Fruit fly (Drosophila melanogaster) whole organism, embryonic: ENCODE data around the gene Ilp7.

Source experiments
- Adf1 ChIP-seq: fragments of 200-800 bp; sonication (Bioruptor generic); IDR thresholded peaks from 2 replicates; pipeline ENCODE4 v1.3.6; 2022; ENCODE audit warnings: missing biosample characterization, missing genetic modification characterization
- CG10462 ChIP-seq: fragments of 200-800 bp; sonication (Bioruptor generic); optimal IDR thresholded peaks from 2 replicates; lab custom pipeline; 2016; ENCODE audit warnings: missing biosample characterization, missing genetic modification characterization
- CG12071 ChIP-seq: fragments of 200-800 bp; sonication (Bioruptor generic); optimal IDR thresholded peaks from 3 replicates; lab custom pipeline; 2018; ENCODE audit warnings: missing biosample characterization, mild to moderate bottlenecking, missing genetic modification characterization
- CG12236 ChIP-seq: fragments of 200-800 bp; sonication (Bioruptor generic); optimal IDR thresholded peaks from 2 replicates; lab custom pipeline; 2016; ENCODE audit warnings: missing biosample characterization, missing genetic modification characterization
- CG2116 ChIP-seq: fragments of 200-800 bp; sonication (Bioruptor generic); optimal IDR thresholded peaks from 3 replicates; lab custom pipeline; 2018; ENCODE audit warnings: missing biosample characterization, mild to moderate bottlenecking, missing genetic modification characterization
- CG2875 ChIP-seq: fragments of 200-800 bp; sonication (Bioruptor generic); optimal IDR thresholded peaks from 2 replicates; lab custom pipeline; 2017; ENCODE audit warnings: missing biosample characterization, mild to moderate bottlenecking, missing genetic modification characterization, missing genetic modification reagents
- CG4360 ChIP-seq: fragments of 200-800 bp; sonication (Bioruptor generic); IDR thresholded peaks from 2 replicates; pipeline ENCODE4 v1.3.6; 2022; ENCODE audit warnings: missing biosample characterization, missing genetic modification characterization
- CG43689 ChIP-seq: fragments of 200-800 bp; sonication (Bioruptor generic); IDR thresholded peaks from 2 replicates; pipeline ENCODE4 v1.3.6; 2022; ENCODE audit warnings: missing biosample characterization, missing genetic modification characterization
- CG6272 ChIP-seq: fragments of 200-800 bp; sonication (Bioruptor generic); IDR thresholded peaks from 2 replicates; pipeline ENCODE4 v1.3.6; 2022; ENCODE audit warnings: missing biosample characterization, missing genetic modification characterization
- CG6791 ChIP-seq: fragments of 200-800 bp; sonication (Bioruptor generic); IDR thresholded peaks from 3 replicates; pipeline ENCODE4 v1.3.6; 2022; ENCODE audit warnings: missing biosample characterization, missing genetic modification characterization; ENCODE audit not compliant: partially characterized antibody
- CG7271 ChIP-seq: fragments of 200-800 bp; sonication (Bioruptor generic); optimal IDR thresholded peaks from 2 replicates; lab custom pipeline; 2018; ENCODE audit warnings: missing biosample characterization, mild to moderate bottlenecking, missing genetic modification characterization, moderate library complexity
- CG7963 ChIP-seq: fragments of 200-800 bp; sonication (Bioruptor generic); IDR thresholded peaks from 3 replicates; pipeline ENCODE4 v1.3.6; 2022; ENCODE audit warnings: missing biosample characterization, missing genetic modification characterization; ENCODE audit not compliant: partially characterized antibody
- CG8478 ChIP-seq: fragments of >200 bp; optimal IDR thresholded peaks from 2 replicates; lab custom pipeline; 2018
- CG8924 ChIP-seq: fragments of 200-800 bp; optimal IDR thresholded peaks from 3 replicates; lab custom pipeline; 2019; ENCODE audit warnings: missing biosample characterization, mild to moderate bottlenecking, missing genetic modification characterization, moderate library complexity
- CrebB ChIP-seq: fragments of 200-800 bp; sonication (Bioruptor generic); optimal IDR thresholded peaks from 3 replicates; lab custom pipeline; 2018; ENCODE audit warnings: missing biosample characterization, mild to moderate bottlenecking, missing genetic modification characterization
- D19B ChIP-seq: fragments of 200-800 bp; sonication (Bioruptor generic); optimal IDR thresholded peaks from 2 replicates; lab custom pipeline; 2017; ENCODE audit warnings: missing biosample characterization, mild to moderate bottlenecking, missing genetic modification characterization
- Dip2 ChIP-seq: fragments of 200-800 bp; sonication (Bioruptor generic); IDR thresholded peaks from 2 replicates; pipeline ENCODE4 v1.3.6; 2022; ENCODE audit warnings: missing biosample characterization, missing genetic modification characterization
- Dll ChIP-seq: fragments of 200-800 bp; sonication (Bioruptor generic); IDR thresholded peaks from 4 replicates; pipeline ENCODE4 v1.3.6; 2022; ENCODE audit warnings: missing biosample characterization, missing genetic modification characterization; ENCODE audit not compliant: partially characterized antibody
- Doc3 ChIP-seq: fragments of 200-800 bp; sonication (Bioruptor generic); IDR thresholded peaks from 3 replicates; pipeline ENCODE4 v1.3.6; 2022; ENCODE audit warnings: missing biosample characterization, missing genetic modification characterization; ENCODE audit not compliant: partially characterized antibody
- E2f2 ChIP-seq: fragments of 200-800 bp; sonication (Bioruptor generic); IDR thresholded peaks from 2 replicates; pipeline ENCODE4 v1.3.6; 2022; ENCODE audit warnings: missing biosample characterization, missing genetic modification characterization
- Eip74EF ChIP-seq, 2 experiments: fragments of 200-800 bp in 1 of 2; fragments of >200 bp in 1 of 2; sonication (Bioruptor generic) in 1 of 2; optimal IDR thresholded peaks; 2 replicates each; lab custom pipeline; 2017 to 2019; ENCODE audit warnings: missing biosample characterization in 2 of 2, missing genetic modification characterization in 2 of 2, mild to moderate bottlenecking in 1 of 2, moderate library complexity in 1 of 2
- Mrtf ChIP-seq: fragments of 200-800 bp; sonication (Bioruptor generic); IDR thresholded peaks from 3 replicates; pipeline ENCODE4 v1.3.6; 2022; ENCODE audit warnings: missing biosample characterization, missing genetic modification characterization
- Myb ChIP-seq: fragments of 200-800 bp; sonication (Bioruptor generic); optimal IDR thresholded peaks from 2 replicates; lab custom pipeline; 2016; ENCODE audit warnings: missing biosample characterization, missing genetic modification characterization
- Nf-YC ChIP-seq: fragments of 200-800 bp; optimal IDR thresholded peaks from 3 replicates; lab custom pipeline; 2019; ENCODE audit warnings: missing biosample characterization, mild to moderate bottlenecking, missing genetic modification characterization, moderate library complexity
- Tbp ChIP-seq: fragments of >200 bp; optimal IDR thresholded peaks from 2 replicates; lab custom pipeline; 2018; ENCODE audit warnings: missing biosample characterization, missing genetic modification characterization
- Xbp1 ChIP-seq: fragments of 200-800 bp; sonication (Bioruptor generic); optimal IDR thresholded peaks from 3 replicates; lab custom pipeline; 2016; ENCODE audit warnings: missing biosample characterization, mild to moderate bottlenecking, missing genetic modification characterization
- abd-A ChIP-seq: fragments of 200-800 bp; sonication (Bioruptor generic); optimal IDR thresholded peaks from 3 replicates; lab custom pipeline; 2019; ENCODE audit warnings: missing biosample characterization, mild to moderate bottlenecking, missing genetic modification characterization, moderate library complexity
- ap ChIP-seq: fragments of 200-800 bp; sonication (Bioruptor generic); IDR thresholded peaks from 2 replicates; pipeline ENCODE4 v1.3.6; 2022; ENCODE audit warnings: missing biosample characterization, missing genetic modification characterization
- ato ChIP-seq: fragments of 200-800 bp; sonication (Bioruptor generic); IDR thresholded peaks from 2 replicates; pipeline ENCODE4 v1.3.6; 2022; ENCODE audit warnings: missing biosample characterization, missing genetic modification characterization; ENCODE audit not compliant: partially characterized antibody
- cato ChIP-seq: fragments of 200-800 bp; sonication (Bioruptor generic); optimal IDR thresholded peaks from 2 replicates; lab custom pipeline; 2016; ENCODE audit warnings: missing biosample characterization, missing genetic modification characterization, borderline replicate concordance
- crp ChIP-seq, 2 experiments: fragments of 200-800 bp; sonication (Bioruptor generic); optimal IDR thresholded peaks; 2 replicates in 1 of 2; 3 replicates in 1 of 2; lab custom pipeline; 2017; ENCODE audit warnings: missing biosample characterization in 2 of 2, missing genetic modification characterization in 2 of 2, mild to moderate bottlenecking in 1 of 2, moderate library complexity in 1 of 2
- gcm ChIP-seq: fragments of 200-800 bp; sonication (Bioruptor generic); optimal IDR thresholded peaks from 2 replicates; lab custom pipeline; 2019; ENCODE audit warnings: missing biosample characterization, mild to moderate bottlenecking, missing genetic modification characterization, moderate library complexity
- gem ChIP-seq: fragments of 200-800 bp; sonication (Bioruptor generic); optimal IDR thresholded peaks from 2 replicates; lab custom pipeline; 2019; ENCODE audit warnings: missing biosample characterization, mild to moderate bottlenecking, missing genetic modification characterization, moderate library complexity
- gfzf ChIP-seq: fragments of 200-800 bp; sonication (Bioruptor generic); optimal IDR thresholded peaks from 2 replicates; lab custom pipeline; 2016; ENCODE audit warnings: missing biosample characterization, mild to moderate bottlenecking, missing genetic modification characterization, moderate library complexity
- gro ChIP-seq: fragments of 200-800 bp; sonication (Bioruptor generic); optimal IDR thresholded peaks from 2 replicates; lab custom pipeline; 2016; ENCODE audit warnings: missing biosample characterization, missing genetic modification characterization
- gsb-n ChIP-seq: fragments of 200-800 bp; sonication (Bioruptor generic); optimal IDR thresholded peaks from 3 replicates; lab custom pipeline; 2018; ENCODE audit warnings: missing biosample characterization, mild to moderate bottlenecking, missing genetic modification characterization
- hbn ChIP-seq: fragments of 200-800 bp; sonication (Bioruptor generic); IDR thresholded peaks from 2 replicates; pipeline ENCODE4 v1.3.6; 2022; ENCODE audit warnings: missing biosample characterization, missing genetic modification characterization; ENCODE audit not compliant: partially characterized antibody
- kni ChIP-seq: fragments of 200-800 bp; sonication (Bioruptor generic); optimal IDR thresholded peaks from 3 replicates; lab custom pipeline; 2017; ENCODE audit warnings: mild to moderate bottlenecking, missing biosample characterization, missing genetic modification reagents, missing genetic modification characterization
- nerfin-2 ChIP-seq: fragments of 200-800 bp; sonication (Bioruptor generic); IDR thresholded peaks from 2 replicates; pipeline ENCODE4 v1.3.6; 2022; ENCODE audit warnings: missing biosample characterization, missing genetic modification characterization; ENCODE audit not compliant: partially characterized antibody
- nom ChIP-seq: fragments of 200-800 bp; sonication (Bioruptor generic); optimal IDR thresholded peaks from 2 replicates; lab custom pipeline; 2017; ENCODE audit warnings: missing biosample characterization, missing genetic modification characterization, mild to moderate bottlenecking, moderate library complexity, missing genetic modification reagents
- pfk ChIP-seq: fragments of 200-800 bp; sonication (Bioruptor generic); optimal IDR thresholded peaks from 2 replicates; lab custom pipeline; 2018; ENCODE audit warnings: missing biosample characterization, mild to moderate bottlenecking, missing genetic modification characterization, moderate library complexity
- pho ChIP-seq: fragments of 200-800 bp; sonication (Bioruptor generic); optimal IDR thresholded peaks from 2 replicates; lab custom pipeline; 2016; ENCODE audit warnings: missing biosample characterization, missing genetic modification characterization
- row ChIP-seq: fragments of 200-800 bp; sonication (Bioruptor generic); IDR thresholded peaks from 3 replicates; pipeline ENCODE4 v1.3.6; 2022; ENCODE audit warnings: missing biosample characterization, missing genetic modification characterization
- sens ChIP-seq: fragments of 200-800 bp; sonication (Bioruptor generic); peaks from one replicate; lab custom pipeline; 2016; ENCODE audit warnings: missing biosample characterization, missing genetic modification characterization
- so ChIP-seq: fragments of 200-800 bp; sonication (Bioruptor generic); IDR thresholded peaks from 3 replicates; pipeline ENCODE4 v1.3.6; 2022; ENCODE audit warnings: missing biosample characterization, missing genetic modification characterization
- sqz ChIP-seq: fragments of 200-800 bp; sonication (Bioruptor generic); optimal IDR thresholded peaks from 3 replicates; lab custom pipeline; 2018; ENCODE audit warnings: missing biosample characterization, mild to moderate bottlenecking, missing genetic modification characterization
- ssp ChIP-seq: fragments of 200-800 bp; sonication (Bioruptor generic); IDR thresholded peaks from 2 replicates; pipeline ENCODE4 v1.3.6; 2022; ENCODE audit warnings: missing biosample characterization, missing genetic modification characterization
- tin ChIP-seq: fragments of 200-800 bp; sonication (Bioruptor generic); optimal IDR thresholded peaks from 3 replicates; lab custom pipeline; 2016; ENCODE audit warnings: missing biosample characterization, missing genetic modification characterization
- unpg ChIP-seq: fragments of 200-800 bp; sonication (Bioruptor generic); optimal IDR thresholded peaks from 3 replicates; lab custom pipeline; 2018; ENCODE audit warnings: missing biosample characterization, mild to moderate bottlenecking, missing genetic modification characterization, moderate library complexity
- zfh2 ChIP-seq: fragments of 200-800 bp; sonication (Bioruptor generic); optimal IDR thresholded peaks from 2 replicates; lab custom pipeline; 2016; ENCODE audit warnings: missing biosample characterization, missing genetic modification characterization

Ilp7 gene

DNA sequence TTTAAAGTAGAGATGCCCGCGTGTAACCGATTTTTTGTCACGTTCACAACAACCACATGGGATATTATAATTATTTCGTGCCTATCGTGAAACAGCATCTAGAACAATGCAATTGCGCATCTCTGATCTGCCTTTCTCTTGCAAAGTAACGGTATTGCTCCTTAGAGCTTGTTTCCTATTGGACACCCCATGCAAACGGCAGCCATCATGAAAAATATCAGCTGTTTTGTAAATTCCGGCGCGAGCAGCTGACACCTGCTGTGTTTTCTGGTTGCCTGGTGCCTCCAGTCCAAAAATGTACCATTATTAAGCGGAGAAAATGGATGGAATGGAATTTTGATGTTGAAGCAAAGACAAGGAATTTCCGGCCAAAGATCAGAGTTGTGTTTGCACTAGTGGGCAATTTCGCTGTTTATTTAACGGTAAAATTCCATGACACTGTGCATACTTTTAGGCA is 36.8 kb downstream of the Ilp7 start:
- no peak for TF ChIP-seq abd-A
- peak; percentile 83 for TF ChIP-seq CG10462
- TF ChIP-seq cato (GFP tag; lab: Kevin White, UChicago): no peak
- no peak for TF ChIP-seq ap (GFP tag; lab: Robert Waterston, UW)
- TF ChIP-seq crp (GFP tag; optimal IDR thresholded peaks at IDR 0.05; lab: Kevin White, UChicago): peak in 1 of 2 experiments; percentile 73
- peak; percentile 55 for TF ChIP-seq CG7271 (tag; lab: Kevin White, UChicago)
- TF ChIP-seq CG7963: peak; percentile 67; the same call in 2 of the 3 replicates
- no peak for TF ChIP-seq tin
- TF ChIP-seq Xbp1 (GFP tag; lab: Kevin White, UChicago): no peak
- TF ChIP-seq gro (GFP tag; lab: Kevin White, UChicago): peak; percentile 27
- peak; percentile 59 for TF ChIP-seq hbn (GFP tag; lab: Robert Waterston, UW)
- peak; percentile 80 for TF ChIP-seq CG6791 (GFP tag; lab: Robert Waterston, UW)
- TF ChIP-seq kni (GFP tag; lab: Kevin White, UChicago): peak; percentile 84
- TF ChIP-seq sens (GFP tag; lab: Kevin White, UChicago): peak; percentile 74
- TF ChIP-seq zfh2 (GFP tag; lab: Kevin White, UChicago): no peak
- TF ChIP-seq CrebB (tag; lab: Kevin White, UChicago): peak; percentile 37
- peak; percentile 93 for TF ChIP-seq Dll (GFP tag; lab: Robert Waterston, UW)
- peak; percentile 86 for TF ChIP-seq row (GFP tag; lab: Robert Waterston, UW)
- TF ChIP-seq Tbp: no peak
- TF ChIP-seq CG12236 (GFP tag; lab: Kevin White, UChicago): peak; percentile 8
- TF ChIP-seq ato: peak; percentile 41; the same call in 1 of the 2 replicates
- TF ChIP-seq pho (GFP tag; lab: Kevin White, UChicago): no peak
- peak; percentile 27 for TF ChIP-seq unpg
- peak; percentile 30; the same call in 1 of the 2 replicates for TF ChIP-seq E2f2 (GFP tag; lab: Robert Waterston, UW)
- no peak for TF ChIP-seq Adf1 (GFP tag; lab: Robert Waterston, UW)
- no peak for TF ChIP-seq Mrtf (GFP tag; lab: Robert Waterston, UW)
- peak; percentile 48 for TF ChIP-seq gsb-n (tag; lab: Kevin White, UChicago)
- TF ChIP-seq CG8924 (tag; lab: Kevin White, UChicago): peak; percentile 29
- TF ChIP-seq CG2875: no peak
- TF ChIP-seq nerfin-2: peak; percentile 36; the same call in 1 of the 2 replicates
- peak; percentile 96 for TF ChIP-seq CG4360
- peak; percentile 94 for TF ChIP-seq Nf-YC (tag; lab: Kevin White, UChicago)
- TF ChIP-seq sqz (GFP tag; lab: Kevin White, UChicago): no peak
- TF ChIP-seq CG12071: no peak
- peak; percentile 4 for TF ChIP-seq gem (tag; lab: Kevin White, UChicago)
- TF ChIP-seq CG6272 (GFP tag; lab: Robert Waterston, UW): no peak
- TF ChIP-seq so (GFP tag; lab: Robert Waterston, UW): no peak
- peak; percentile 85 for TF ChIP-seq Doc3
- no peak for TF ChIP-seq CG43689 (GFP tag; lab: Robert Waterston, UW)
- TF ChIP-seq gfzf (GFP tag; lab: Kevin White, UChicago): no peak
- TF ChIP-seq nom (GFP tag; lab: Kevin White, UChicago): peak; percentile 76
- TF ChIP-seq CG8478 (lab: Kevin White, UChicago): no peak
- TF ChIP-seq CG2116 (GFP tag; lab: Kevin White, UChicago): peak; percentile 75
- no peak for TF ChIP-seq ssp (GFP tag; lab: Robert Waterston, UW)
- TF ChIP-seq D19B (GFP tag; lab: Kevin White, UChicago): no peak
- TF ChIP-seq Dip2 (GFP tag; lab: Robert Waterston, UW): no peak
- peak in 1 of 2 experiments; percentile 40 for TF ChIP-seq Eip74EF (GFP tag; optimal IDR thresholded peaks at IDR 0.05; lab: Kevin White, UChicago)
- peak; percentile 20 for TF ChIP-seq gcm (GFP tag; lab: Kevin White, UChicago)
- TF ChIP-seq pfk (GFP tag; lab: Kevin White, UChicago): peak; percentile 16
- peak; percentile 14 for TF ChIP-seq Myb
